Worm (Caenorhabditis elegans): ENCODE results near the gene M6.4.

- TF ChIP-seq elt-3 (tag; optimal IDR thresholded peaks at IDR 0.05) (no peak), pha-4 (tag; optimal IDR thresholded peaks at IDR 0.05) (no peak), blmp-1 (tag; optimal IDR thresholded peaks at IDR 0.05) (no peak), nhr-28 (tag; optimal IDR thresholded peaks at IDR 0.05) (no peak), unc-62 (GFP tag; optimal IDR thresholded peaks at IDR 0.05) (no peak), zip-8 (tag; optimal IDR thresholded peaks at IDR 0.05) (no peak), nhr-237 (tag; optimal IDR thresholded peaks at IDR 0.05) (no peak), nhr-76 (tag; optimal IDR thresholded peaks at IDR 0.05) (no peak)
Observed at ce11 chrX:585598-586217, 43.3 kb upstream of the M6.4 start.

Measured in whole organism, mixed stage, embryonic.